Fruit fly (Drosophila melanogaster) whole organism, embryonic: ENCODE data around the gene SMC1.
A peak's percentile ranks its signal among the peaks of the same experiment; 100 is the strongest.

Experiments
- CG11504 ChIP-seq: fragments of 200-800 bp; sonication (Bioruptor generic); optimal IDR thresholded peaks from 3 replicates; lab custom pipeline; 2019; ENCODE audit warnings: missing biosample characterization, mild to moderate bottlenecking, missing genetic modification characterization, moderate library complexity
- CG11560 ChIP-seq: fragments of 200-800 bp; sonication (Bioruptor generic); IDR thresholded peaks from 3 replicates; pipeline ENCODE4 v1.3.6; 2022; ENCODE audit warnings: missing biosample characterization, missing genetic modification characterization
- CG12155 ChIP-seq: fragments of 200-800 bp; sonication (Bioruptor generic); optimal IDR thresholded peaks from 3 replicates; lab custom pipeline; 2016; ENCODE audit warnings: missing biosample characterization, missing genetic modification characterization
- CG14050 ChIP-seq: fragments of 200-800 bp; sonication (Bioruptor generic); IDR thresholded peaks from 3 replicates; pipeline ENCODE4 v1.3.6; 2022; ENCODE audit warnings: missing biosample characterization, missing genetic modification characterization
- CG14860 ChIP-seq: fragments of 200-800 bp; sonication (Bioruptor generic); IDR thresholded peaks from 3 replicates; pipeline ENCODE4 v1.3.6; 2022; ENCODE audit warnings: missing biosample characterization, missing genetic modification characterization; ENCODE audit not compliant: partially characterized antibody
- CG15696 ChIP-seq: fragments of 200-800 bp; sonication (Bioruptor generic); optimal IDR thresholded peaks from 2 replicates; lab custom pipeline; 2019; ENCODE audit warnings: missing biosample characterization, mild to moderate bottlenecking, missing genetic modification characterization, moderate library complexity
- CG1647 ChIP-seq: fragments of 200-800 bp; sonication (Bioruptor generic); optimal IDR thresholded peaks from 3 replicates; lab custom pipeline; 2016; ENCODE audit warnings: missing biosample characterization, missing genetic modification characterization
- CG17359 ChIP-seq: fragments of 200-800 bp; sonication (Bioruptor generic); optimal IDR thresholded peaks from 3 replicates; lab custom pipeline; 2018; ENCODE audit warnings: missing biosample characterization, mild to moderate bottlenecking, missing genetic modification characterization, moderate library complexity
- CG2116 ChIP-seq: fragments of 200-800 bp; sonication (Bioruptor generic); optimal IDR thresholded peaks from 3 replicates; lab custom pipeline; 2018; ENCODE audit warnings: missing biosample characterization, mild to moderate bottlenecking, missing genetic modification characterization
- CG2712 ChIP-seq: fragments of 200-800 bp; optimal IDR thresholded peaks from 3 replicates; lab custom pipeline; 2019; ENCODE audit warnings: missing biosample characterization, mild to moderate bottlenecking, missing genetic modification characterization, moderate library complexity
- CG2889 ChIP-seq: fragments of 200-800 bp; sonication (Bioruptor generic); IDR thresholded peaks from 3 replicates; pipeline ENCODE4 v1.3.6; 2022; ENCODE audit warnings: missing biosample characterization, missing genetic modification characterization
- CG32767 ChIP-seq: fragments of 200-800 bp; sonication (Bioruptor generic); IDR thresholded peaks from 2 replicates; pipeline ENCODE4 v1.3.6; 2022; ENCODE audit warnings: missing biosample characterization, missing genetic modification characterization
- CG42726 ChIP-seq: fragments of 200-800 bp; sonication (Bioruptor generic); IDR thresholded peaks from 2 replicates; pipeline ENCODE4 v1.3.6; 2022; ENCODE audit warnings: missing biosample characterization, missing genetic modification characterization; ENCODE audit not compliant: partially characterized antibody
- CG6683 ChIP-seq: fragments of 200-800 bp; sonication (Bioruptor generic); optimal IDR thresholded peaks from 2 replicates; lab custom pipeline; 2017; ENCODE audit warnings: missing biosample characterization, mild to moderate bottlenecking, missing genetic modification characterization, missing genetic modification reagents
- CG6765 ChIP-seq: fragments of 200-800 bp; sonication (Bioruptor generic); optimal IDR thresholded peaks from 3 replicates; lab custom pipeline; 2017; ENCODE audit warnings: missing biosample characterization, mild to moderate bottlenecking, missing genetic modification characterization
- CG6791 ChIP-seq: fragments of 200-800 bp; sonication (Bioruptor generic); IDR thresholded peaks from 3 replicates; pipeline ENCODE4 v1.3.6; 2022; ENCODE audit warnings: missing biosample characterization, missing genetic modification characterization; ENCODE audit not compliant: partially characterized antibody
- CG7928 ChIP-seq: fragments of 200-800 bp; sonication (Bioruptor generic); optimal IDR thresholded peaks from 2 replicates; lab custom pipeline; 2017; ENCODE audit warnings: missing biosample characterization, mild to moderate bottlenecking, missing genetic modification characterization
- CTCF ChIP-seq: fragments of 200-800 bp; sonication (Bioruptor generic); optimal IDR thresholded peaks from 2 replicates; lab custom pipeline; 2017; ENCODE audit warnings: missing biosample characterization, mild to moderate bottlenecking, missing genetic modification characterization, moderate library complexity
- D ChIP-seq, 2 experiments: fragments of 200-800 bp in 1 of 2; fragments of >200 bp in 1 of 2; sonication (Bioruptor generic) in 1 of 2; optimal IDR thresholded peaks; 2 replicates in 1 of 2; 3 replicates in 1 of 2; lab custom pipeline; 2017; ENCODE audit warnings: mild to moderate bottlenecking in 1 of 2, missing biosample characterization in 1 of 2, missing genetic modification characterization in 1 of 2, missing genetic modification reagents in 1 of 2
- Dbx ChIP-seq: fragments of 200-800 bp; sonication (Bioruptor generic); IDR thresholded peaks from 3 replicates; pipeline ENCODE4 v1.3.6; 2022; ENCODE audit warnings: missing biosample characterization, missing genetic modification characterization
- Ets97D ChIP-seq: fragments of 200-800 bp; sonication (Bioruptor generic); optimal IDR thresholded peaks from 3 replicates; lab custom pipeline; 2016; ENCODE audit warnings: missing biosample characterization, missing genetic modification characterization
- Hand ChIP-seq: fragments of 200-800 bp; sonication (Bioruptor generic); optimal IDR thresholded peaks from 2 replicates; lab custom pipeline; 2017; ENCODE audit warnings: mild to moderate bottlenecking, missing biosample characterization, missing genetic modification reagents, missing genetic modification characterization
- HmgZ ChIP-seq: fragments of 200-800 bp; sonication (Bioruptor generic); optimal IDR thresholded peaks from 2 replicates; lab custom pipeline; 2018; ENCODE audit warnings: missing biosample characterization, mild to moderate bottlenecking, missing genetic modification characterization
- Hr39 ChIP-seq: fragments of >200 bp; optimal IDR thresholded peaks from 2 replicates; lab custom pipeline; 2017
- Jarid2 ChIP-seq: fragments of 200-800 bp; sonication (Bioruptor generic); optimal IDR thresholded peaks from 3 replicates; lab custom pipeline; 2017; ENCODE audit warnings: mild to moderate bottlenecking, missing biosample characterization, missing genetic modification reagents, missing genetic modification characterization
- MBD-R2 ChIP-seq: fragments of 200-800 bp; sonication (Bioruptor generic); IDR thresholded peaks from 2 replicates; pipeline ENCODE4 v1.3.6; 2022; ENCODE audit warnings: missing biosample characterization, missing genetic modification characterization
- NfI ChIP-seq: fragments of 200-800 bp; sonication (Bioruptor generic); optimal IDR thresholded peaks from 3 replicates; lab custom pipeline; 2018; ENCODE audit warnings: missing biosample characterization, mild to moderate bottlenecking, missing genetic modification characterization, moderate library complexity
- Ravus ChIP-seq: fragments of 200-800 bp; sonication (Bioruptor generic); IDR thresholded peaks from 2 replicates; pipeline ENCODE4 v1.3.6; 2022; ENCODE audit warnings: missing biosample characterization, missing genetic modification characterization
- TFAM ChIP-seq: fragments of 200-800 bp; sonication (Bioruptor generic); optimal IDR thresholded peaks from 2 replicates; lab custom pipeline; 2017; ENCODE audit warnings: missing biosample characterization, missing genetic modification characterization, inconsistent platforms
- Xbp1 ChIP-seq: fragments of 200-800 bp; sonication (Bioruptor generic); optimal IDR thresholded peaks from 3 replicates; lab custom pipeline; 2016; ENCODE audit warnings: missing biosample characterization, mild to moderate bottlenecking, missing genetic modification characterization
- bsh ChIP-seq, 2 experiments: fragments of 200-800 bp; sonication (Bioruptor generic); optimal IDR thresholded peaks; 2 replicates each; lab custom pipeline; 2017 to 2018; ENCODE audit warnings: mild to moderate bottlenecking in 2 of 2, missing biosample characterization in 2 of 2, missing genetic modification characterization in 2 of 2, moderate library complexity in 1 of 2
- da ChIP-seq: fragments of 200-800 bp; sonication (Bioruptor generic); optimal IDR thresholded peaks from 2 replicates; lab custom pipeline; 2016; ENCODE audit warnings: missing biosample characterization, missing genetic modification characterization
- dan ChIP-seq: fragments of 200-800 bp; sonication (Bioruptor generic); IDR thresholded peaks from 2 replicates; pipeline ENCODE4 v1.3.6; 2022; ENCODE audit warnings: missing biosample characterization, missing genetic modification characterization
- emc ChIP-seq: fragments of 200-800 bp; sonication (Bioruptor generic); optimal IDR thresholded peaks from 2 replicates; lab custom pipeline; 2016; ENCODE audit warnings: missing biosample characterization, missing genetic modification characterization
- gce ChIP-seq: fragments of 200-800 bp; sonication (Bioruptor generic); IDR thresholded peaks from 3 replicates; pipeline ENCODE4 v1.3.6; 2022; ENCODE audit warnings: missing biosample characterization, missing genetic modification characterization
- gem ChIP-seq: fragments of 200-800 bp; sonication (Bioruptor generic); optimal IDR thresholded peaks from 2 replicates; lab custom pipeline; 2019; ENCODE audit warnings: missing biosample characterization, mild to moderate bottlenecking, missing genetic modification characterization, moderate library complexity
- inv ChIP-seq: fragments of 200-800 bp; sonication (Bioruptor generic); IDR thresholded peaks from 2 replicates; pipeline ENCODE4 v1.3.6; 2022; ENCODE audit warnings: missing biosample characterization, missing genetic modification characterization; ENCODE audit not compliant: partially characterized antibody
- mam ChIP-seq: fragments of 200-800 bp; sonication (Bioruptor generic); optimal IDR thresholded peaks from 3 replicates; lab custom pipeline; 2016; ENCODE audit warnings: missing biosample characterization, missing genetic modification characterization
- oc ChIP-seq: fragments of 200-800 bp; sonication (Bioruptor generic); optimal IDR thresholded peaks from 2 replicates; lab custom pipeline; 2018; ENCODE audit warnings: missing biosample characterization, mild to moderate bottlenecking, missing genetic modification characterization, moderate library complexity
- prd ChIP-seq, 3 experiments: fragments of >200 bp in 2 of 3; fragments of 200-800 bp in 1 of 3; sonication (Bioruptor generic) in 1 of 3; optimal IDR thresholded peaks in 2 of 3; IDR thresholded peaks in 1 of 3; 2 replicates in 2 of 3; 3 replicates in 1 of 3; pipeline versions ENCODE4 v1.3.6 to Lab custom; 2017 to 2022; ENCODE audit warnings: missing biosample characterization in 1 of 3, missing genetic modification characterization in 1 of 3
- repo ChIP-seq: fragments of 200-800 bp; sonication (Bioruptor generic); optimal IDR thresholded peaks from 2 replicates; lab custom pipeline; 2016; ENCODE audit warnings: missing biosample characterization, missing genetic modification characterization
- slou ChIP-seq: fragments of 200-800 bp; sonication (Bioruptor generic); optimal IDR thresholded peaks from 3 replicates; lab custom pipeline; 2016; ENCODE audit warnings: missing biosample characterization, missing genetic modification characterization
- sqz ChIP-seq: fragments of 200-800 bp; sonication (Bioruptor generic); optimal IDR thresholded peaks from 3 replicates; lab custom pipeline; 2018; ENCODE audit warnings: missing biosample characterization, mild to moderate bottlenecking, missing genetic modification characterization
- ssp ChIP-seq: fragments of 200-800 bp; sonication (Bioruptor generic); IDR thresholded peaks from 2 replicates; pipeline ENCODE4 v1.3.6; 2022; ENCODE audit warnings: missing biosample characterization, missing genetic modification characterization
- sug ChIP-seq: fragments of 200-800 bp; optimal IDR thresholded peaks from 2 replicates; lab custom pipeline; 2019; ENCODE audit warnings: missing biosample characterization, mild to moderate bottlenecking, missing genetic modification characterization, moderate library complexity
- tio ChIP-seq: fragments of 200-800 bp; sonication (Bioruptor generic); optimal IDR thresholded peaks from 2 replicates; lab custom pipeline; 2017; ENCODE audit warnings: missing biosample characterization, missing genetic modification characterization, inconsistent platforms
- zen ChIP-seq: fragments of 200-800 bp; sonication (Bioruptor generic); optimal IDR thresholded peaks from 3 replicates; lab custom pipeline; 2018; ENCODE audit warnings: missing biosample characterization, mild to moderate bottlenecking, missing genetic modification characterization, moderate library complexity
- zfh1 ChIP-seq: fragments of 200-800 bp; sonication (Bioruptor generic); IDR thresholded peaks from 3 replicates; pipeline ENCODE4 v1.3.6; 2022; ENCODE audit warnings: missing biosample characterization, missing genetic modification characterization

The SMC1 gene

dm6 chr3R:24037538-24038265, 20.4 kb upstream of the SMC1 start, which contains the start of gene spas (continued):
- peak in 1 of 2 experiments; percentile 66 for TF ChIP-seq bsh (GFP tag; optimal IDR thresholded peaks at IDR 0.05; lab: Kevin White, UChicago)
- peak; percentile 73 for TF ChIP-seq mam (GFP tag; lab: Kevin White, UChicago)
- no peak for TF ChIP-seq tio
- peak; percentile 67 for TF ChIP-seq HmgZ (tag; lab: Kevin White, UChicago)
- TF ChIP-seq slou (GFP tag; lab: Kevin White, UChicago) = no peak
- no peak for TF ChIP-seq CG6765 (GFP tag; lab: Kevin White, UChicago)
- TF ChIP-seq CG14050 = peak; percentile 40; the same call in 2 of the 3 replicates
- TF ChIP-seq CG2889 = 0 out of 3 replicates have a peak, but pooled peaks have one; percentile 49
- no peak for TF ChIP-seq dan (GFP tag; lab: Robert Waterston, UW)
- peak; percentile 44 for TF ChIP-seq emc (GFP tag; lab: Kevin White, UChicago)
- TF ChIP-seq inv (GFP tag; lab: Robert Waterston, UW) = peak; percentile 95
- no peak for TF ChIP-seq CG6683
- peak; percentile 90 for TF ChIP-seq CG42726 (GFP tag; lab: Robert Waterston, UW)
- no peak for TF ChIP-seq CG11504 (tag; lab: Kevin White, UChicago)
- TF ChIP-seq CG15696 (tag; lab: Kevin White, UChicago) = peak; percentile 67
- TF ChIP-seq sqz (GFP tag; lab: Kevin White, UChicago) = no peak
- TF ChIP-seq Ets97D (GFP tag; lab: Kevin White, UChicago) = peak; percentile 58
- TF ChIP-seq CG17359 = peak; percentile 49
- peak; percentile 87 for TF ChIP-seq MBD-R2 (GFP tag; lab: Robert Waterston, UW)
- TF ChIP-seq CG2712 (tag; lab: Kevin White, UChicago) = peak; percentile 69
- TF ChIP-seq NfI (GFP tag; lab: Kevin White, UChicago) = peak; percentile 69
- no peak for TF ChIP-seq Hr39
- TF ChIP-seq repo (GFP tag; lab: Kevin White, UChicago) = peak; percentile 12
- peak; percentile 72; the same call in 2 of the 3 replicates for TF ChIP-seq Dbx (GFP tag; lab: Robert Waterston, UW)
- TF ChIP-seq CG11560 = 0 out of 3 replicates have a peak, but pooled peaks have one; percentile 30
- no peak for TF ChIP-seq gce (GFP tag; lab: Robert Waterston, UW)
- TF ChIP-seq oc (tag; lab: Kevin White, UChicago) = peak; percentile 26
- TF ChIP-seq Jarid2 (GFP tag; lab: Kevin White, UChicago) = no peak
- TF ChIP-seq sug (tag; lab: Kevin White, UChicago) = peak; percentile 58
- TF ChIP-seq CG1647 = peak; percentile 28
- TF ChIP-seq CG6791 (GFP tag; lab: Robert Waterston, UW) = peak; percentile 95
- TF ChIP-seq Hand (GFP tag; lab: Kevin White, UChicago) = no peak
- TF ChIP-seq CG7928 = peak; percentile 90
- no peak for TF ChIP-seq CTCF (GFP tag; lab: Kevin White, UChicago)
- peak; percentile 87 for TF ChIP-seq zfh1 (GFP tag; lab: Robert Waterston, UW)
- no peak for TF ChIP-seq prd (optimal IDR thresholded peaks at IDR 0.05; lab: Kevin White, UChicago)
- TF ChIP-seq prd (GFP tag; IDR thresholded peaks at IDR 0.05; lab: Robert Waterston, UW) = peak; percentile 91
- TF ChIP-seq Xbp1 (GFP tag; lab: Kevin White, UChicago) = peak; percentile 65
- no peak for TF ChIP-seq TFAM (GFP tag; lab: Kevin White, UChicago)
- no peak for TF ChIP-seq Ravus
- peak; percentile 63 for TF ChIP-seq CG2116 (GFP tag; lab: Kevin White, UChicago)
- peak; percentile 80 for TF ChIP-seq gem (tag; lab: Kevin White, UChicago)
- TF ChIP-seq ssp (GFP tag; lab: Robert Waterston, UW) = peak; percentile 69
- TF ChIP-seq CG32767 (GFP tag; lab: Robert Waterston, UW) = no peak; the same call in 1 of the 2 replicates
- TF ChIP-seq CG12155 (GFP tag; lab: Kevin White, UChicago) = peak; percentile 75
- peak; percentile 92 for TF ChIP-seq CG14860 (GFP tag; lab: Robert Waterston, UW)
- TF ChIP-seq zen = peak; percentile 59
- peak; percentile 65 for TF ChIP-seq da (GFP tag; lab: Kevin White, UChicago)
- no peak for TF ChIP-seq D (optimal IDR thresholded peaks at IDR 0.05; lab: Kevin White, UChicago)
- TF ChIP-seq D (GFP tag; optimal IDR thresholded peaks at IDR 0.05; lab: Kevin White, UChicago) = peak; percentile 35
